Worm (Caenorhabditis elegans): ENCODE measurements around the gene F45E1.1.

Gene F45E1.1

DNA sequence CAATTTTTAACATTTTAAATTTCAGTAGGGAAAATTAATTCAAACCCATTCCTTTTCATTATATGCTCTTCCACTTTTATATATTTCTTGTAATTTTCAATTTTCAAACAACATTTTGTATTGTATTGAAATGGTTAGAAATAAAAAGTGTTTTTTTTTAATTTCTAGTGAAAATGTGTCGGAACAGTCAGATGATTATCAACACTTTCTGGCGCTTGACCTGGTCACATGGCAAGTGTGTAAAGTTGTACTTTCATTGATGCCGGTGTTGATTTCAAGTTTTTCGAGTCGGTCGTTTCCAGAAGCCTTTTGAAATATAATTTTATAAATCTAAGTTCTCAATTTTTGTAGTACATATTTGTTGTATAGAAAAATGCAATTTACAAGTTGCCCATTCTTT is 23.2 kb downstream of the F45E1.1 start:
- peak in 1 of 2 experiments; percentile 90 for TF ChIP-seq unc-62 (GFP tag; optimal IDR thresholded peaks at IDR 0.05 in 1 of 2)
- no peak for TF ChIP-seq unc-62 (tag; optimal IDR thresholded peaks at IDR 0.05)
- no peak for TF ChIP-seq ZK546.5 (tag; optimal IDR thresholded peaks at IDR 0.05)
- peak in 1 of 2 experiments; percentile 46 for TF ChIP-seq hif-1 (tag; optimal IDR thresholded peaks at IDR 0.05)
- TF ChIP-seq sdz-12 (GFP tag; optimal IDR thresholded peaks at IDR 0.05) = no peak
- no peak for TF ChIP-seq lin-29 (GFP tag; IDR thresholded peaks at IDR 0.05)
- TF ChIP-seq F37D6.2 (tag; optimal IDR thresholded peaks at IDR 0.05) = no peak
- TF ChIP-seq dmd-9 (GFP tag; IDR thresholded peaks at IDR 0.05) = no peak
- TF ChIP-seq aha-1 (tag) = no peak
- TF ChIP-seq unc-130 (GFP tag; optimal IDR thresholded peaks at IDR 0.05) = no peak
- no peak for TF ChIP-seq madf-5 (GFP tag; IDR thresholded peaks at IDR 0.05)
- no peak for TF ChIP-seq fos-1 (tag; optimal IDR thresholded peaks at IDR 0.05)
- TF ChIP-seq nhr-111 (GFP tag; optimal IDR thresholded peaks at IDR 0.05) = no peak
- TF ChIP-seq lin-38 (GFP tag; IDR thresholded peaks at IDR 0.05) = no peak
- TF ChIP-seq cey-2 (tag; optimal IDR thresholded peaks at IDR 0.05; ENCODE audit: borderline replicate concordance, insufficient read depth) = no peak
- TF ChIP-seq ces-1 (GFP tag; optimal IDR thresholded peaks at IDR 0.05) = no peak
- TF ChIP-seq dve-1 (tag; optimal IDR thresholded peaks at IDR 0.05; ENCODE audit: insufficient read depth) = peak; percentile 45
- TF ChIP-seq hlh-30 (tag; optimal IDR thresholded peaks at IDR 0.05; ENCODE audit: insufficient read depth) = peak; percentile 93
- TF ChIP-seq saeg-2 (GFP tag; IDR thresholded peaks at IDR 0.05) = no peak
- TF ChIP-seq attf-4 (tag; optimal IDR thresholded peaks at IDR 0.05) = no peak
- no peak for TF ChIP-seq vab-7 (GFP tag; IDR thresholded peaks at IDR 0.05)
- no peak for TF ChIP-seq rbr-2 (tag; optimal IDR thresholded peaks at IDR 0.05)
- TF ChIP-seq ceh-82 (tag; optimal IDR thresholded peaks at IDR 0.05) = no peak
- peak; percentile 24 for TF ChIP-seq nhr-48 (tag; optimal IDR thresholded peaks at IDR 0.05)
- TF ChIP-seq lsy-2 (tag; optimal IDR thresholded peaks at IDR 0.05) = peak in 1 of 2 experiments; percentile 30
- no peak for TF ChIP-seq F10B5.3 (tag; optimal IDR thresholded peaks at IDR 0.05)
- TF ChIP-seq F49E8.2 (tag; optimal IDR thresholded peaks at IDR 0.05; ENCODE audit: borderline replicate concordance) = no peak
- peak; percentile 88 for TF ChIP-seq nhr-28 (tag; optimal IDR thresholded peaks at IDR 0.05)
- no peak for TF ChIP-seq set-16 (GFP tag; IDR thresholded peaks at IDR 0.05)
- TF ChIP-seq nhr-41 (GFP tag; IDR thresholded peaks at IDR 0.05) = no peak
- TF ChIP-seq ctbp-1 (GFP tag; IDR thresholded peaks at IDR 0.05) = no peak
- no peak for TF ChIP-seq egl-27 (tag; optimal IDR thresholded peaks at IDR 0.05)
- no peak for TF ChIP-seq Y5F2A.4 (GFP tag; optimal IDR thresholded peaks at IDR 0.05)
- no peak for TF ChIP-seq dmd-8 (GFP tag; IDR thresholded peaks at IDR 0.05)
- TF ChIP-seq nhr-10 (tag; optimal IDR thresholded peaks at IDR 0.05) = no peak
- no peak for TF ChIP-seq pqm-1 (tag; optimal IDR thresholded peaks at IDR 0.05)
- no peak for TF ChIP-seq ztf-7 (tag; optimal IDR thresholded peaks at IDR 0.05)
- no peak for TF ChIP-seq lir-3 (tag; optimal IDR thresholded peaks at IDR 0.05)
- TF ChIP-seq php-3 (GFP tag; IDR thresholded peaks at IDR 0.05) = no peak
- TF ChIP-seq spr-1 (tag; optimal IDR thresholded peaks at IDR 0.05) = no peak
- peak; percentile 23; the same call in 1 of the 2 replicates for TF ChIP-seq mdt-29 (GFP tag; IDR thresholded peaks at IDR 0.05)
- TF ChIP-seq ama-1 (optimal IDR thresholded peaks at IDR 0.05) = peak; percentile 53
- peak; percentile 8 for TF ChIP-seq nhr-11 (tag; optimal IDR thresholded peaks at IDR 0.05)
- peak; percentile 46 for TF ChIP-seq hlh-11 (tag; optimal IDR thresholded peaks at IDR 0.05)
- TF ChIP-seq dmd-6 (GFP tag; IDR thresholded peaks at IDR 0.05) = peak; percentile 54
- no peak for TF ChIP-seq ceh-44 (GFP tag; IDR thresholded peaks at IDR 0.05)
- no peak for TF ChIP-seq lin-13 (GFP tag; optimal IDR thresholded peaks at IDR 0.05)
- no peak for TF ChIP-seq daf-16 (GFP tag; optimal IDR thresholded peaks at IDR 0.05)
- peak; percentile 83 for TF ChIP-seq daf-16 (tag; optimal IDR thresholded peaks at IDR 0.05)
- peak; percentile 64 for TF ChIP-seq nhr-77 (tag; optimal IDR thresholded peaks at IDR 0.05)
- TF ChIP-seq mxl-3 (GFP tag; optimal IDR thresholded peaks at IDR 0.05) = no peak
- peak in 1 of 2 experiments; percentile 44 for TF ChIP-seq mdl-1 (tag; optimal IDR thresholded peaks at IDR 0.05)
